Worm (Caenorhabditis elegans) whole organism, mixed stage, embryonic: ENCODE data around the gene F14D2.15.

Experiments used
- M03D4.4 ChIP-seq: sonication (generic microtip); optimal IDR thresholded peaks from 2 replicates; lab custom pipeline; 2017; ENCODE audit warnings: mild to moderate bottlenecking, missing genetic modification characterization, missing compliant biosample characterization
- blmp-1 ChIP-seq: fragments of 150-350 bp; optimal IDR thresholded peaks from 2 replicates; lab custom pipeline; 2014; ENCODE audit warnings: missing biosample characterization, missing genetic modification characterization
- ceh-39 ChIP-seq: fragments of 150-350 bp; optimal IDR thresholded peaks from 2 replicates; lab custom pipeline; 2014; ENCODE audit warnings: missing biosample characterization, missing genetic modification characterization
- ceh-43 ChIP-seq: fragments of 200-800 bp; sonication (Bioruptor generic); optimal IDR thresholded peaks from 2 replicates; lab custom pipeline; 2018; ENCODE audit warnings: mild to moderate bottlenecking, missing genetic modification characterization, moderate library complexity, missing compliant biosample characterization
- ceh-83 ChIP-seq: fragments of 200-800 bp; sonication (Bioruptor generic); optimal IDR thresholded peaks from 2 replicates; lab custom pipeline; 2018; ENCODE audit warnings: mild to moderate bottlenecking, missing genetic modification characterization, missing compliant biosample characterization
- ces-1 ChIP-seq: fragments of 150-350 bp; optimal IDR thresholded peaks from 2 replicates; lab custom pipeline; 2014; ENCODE audit warnings: missing biosample characterization, missing genetic modification reagents, missing genetic modification characterization
- cnd-1 ChIP-seq: fragments of 200-800 bp; sonication (Bioruptor generic); optimal IDR thresholded peaks from 2 replicates; lab custom pipeline; 2018; ENCODE audit warnings: mild to moderate bottlenecking, missing genetic modification characterization, missing compliant biosample characterization
- drap-1 ChIP-seq: fragments of 200-800 bp; sonication (Bioruptor generic); optimal IDR thresholded peaks from 3 replicates; lab custom pipeline; 2018; ENCODE audit warnings: mild to moderate bottlenecking, missing genetic modification characterization, missing compliant biosample characterization
- elt-3 ChIP-seq: fragments of 150-350 bp; optimal IDR thresholded peaks from 2 replicates; lab custom pipeline; 2014; ENCODE audit warnings: missing biosample characterization, missing genetic modification characterization
- flh-1 ChIP-seq: fragments of 200-800 bp; sonication (Bioruptor generic); optimal IDR thresholded peaks from 2 replicates; lab custom pipeline; 2018; ENCODE audit warnings: mild to moderate bottlenecking, missing genetic modification characterization, moderate library complexity, missing compliant biosample characterization
- ham-2 ChIP-seq: fragments of 200-800 bp; sonication (Bioruptor generic); optimal IDR thresholded peaks from 2 replicates; lab custom pipeline; 2018; ENCODE audit warnings: mild to moderate bottlenecking, missing genetic modification characterization, missing compliant biosample characterization
- hlh-1 ChIP-seq: fragments of 150-350 bp; optimal IDR thresholded peaks from 2 replicates; lab custom pipeline; 2014; ENCODE audit warnings: missing biosample characterization, missing genetic modification reagents, missing genetic modification characterization
- lin-13 ChIP-seq: fragments of 150-350 bp; optimal IDR thresholded peaks from 2 replicates; lab custom pipeline; 2014; ENCODE audit warnings: missing biosample characterization, missing genetic modification characterization
- lin-32 ChIP-seq: fragments of 200-800 bp; sonication (Bioruptor generic); optimal IDR thresholded peaks from 2 replicates; lab custom pipeline; 2018; ENCODE audit warnings: mild to moderate bottlenecking, missing genetic modification characterization, missing compliant biosample characterization
- lsy-2 ChIP-seq: fragments of 150-350 bp; optimal IDR thresholded peaks from 2 replicates; lab custom pipeline; 2014; ENCODE audit warnings: missing biosample characterization, missing genetic modification characterization
- mab-5 ChIP-seq: fragments of 150-350 bp; optimal IDR thresholded peaks from 2 replicates; lab custom pipeline; 2014; ENCODE audit warnings: missing biosample characterization, missing genetic modification characterization
- mep-1 ChIP-seq: fragments of 150-350 bp; optimal IDR thresholded peaks from 2 replicates; lab custom pipeline; 2017; ENCODE audit warnings: missing biosample characterization, missing genetic modification reagents, missing genetic modification characterization, inconsistent platforms
- mls-2 ChIP-seq: sonication (generic microtip); optimal IDR thresholded peaks from 2 replicates; lab custom pipeline; 2016; ENCODE audit warnings: mild to moderate bottlenecking, missing genetic modification characterization, moderate library complexity, missing compliant biosample characterization
- nhr-12 ChIP-seq: fragments of 150-350 bp; optimal IDR thresholded peaks from 2 replicates; lab custom pipeline; 2014; ENCODE audit warnings: missing biosample characterization, missing genetic modification characterization
- nhr-2 ChIP-seq: fragments of 150-350 bp; optimal IDR thresholded peaks from 2 replicates; lab custom pipeline; 2014; ENCODE audit warnings: missing biosample characterization, missing genetic modification characterization
- nhr-237 ChIP-seq: fragments of 150-350 bp; optimal IDR thresholded peaks from 2 replicates; lab custom pipeline; 2014; ENCODE audit warnings: missing biosample characterization, missing genetic modification characterization
- nhr-76 ChIP-seq: sonication (generic microtip); optimal IDR thresholded peaks from 2 replicates; lab custom pipeline; 2017; ENCODE audit warnings: missing biosample characterization, missing genetic modification characterization
- pha-4 ChIP-seq: fragments of 150-350 bp; optimal IDR thresholded peaks from 2 replicates; lab custom pipeline; 2018; ENCODE audit warnings: missing biosample characterization, missing genetic modification reagents, missing genetic modification characterization
- sem-2 ChIP-seq: fragments of 200-800 bp; sonication (Bioruptor generic); optimal IDR thresholded peaks from 2 replicates; lab custom pipeline; 2018; ENCODE audit warnings: mild to moderate bottlenecking, missing genetic modification characterization, missing compliant biosample characterization
- snpc-4 ChIP-seq: fragments of 150-350 bp; optimal IDR thresholded peaks from 2 replicates; lab custom pipeline; 2014; ENCODE audit warnings: missing biosample characterization, missing genetic modification characterization
- tbx-8 ChIP-seq: fragments of 200-800 bp; sonication (Bioruptor generic); optimal IDR thresholded peaks from 2 replicates; lab custom pipeline; 2018; ENCODE audit warnings: mild to moderate bottlenecking, missing genetic modification characterization, moderate library complexity, missing compliant biosample characterization
- unc-120 ChIP-seq: sonication (generic microtip); optimal IDR thresholded peaks from 2 replicates; lab custom pipeline; 2017; ENCODE audit warnings: missing genetic modification characterization, missing compliant biosample characterization; ENCODE audit not compliant: poor library complexity, severe bottlenecking
- zip-8 ChIP-seq: fragments of 150-350 bp; optimal IDR thresholded peaks from 2 replicates; lab custom pipeline; 2014; ENCODE audit warnings: missing biosample characterization, missing genetic modification characterization
- ztf-11 ChIP-seq: fragments of 150-350 bp; optimal IDR thresholded peaks from 2 replicates; lab custom pipeline; 2014; ENCODE audit warnings: missing biosample characterization, missing genetic modification characterization

Gene F14D2.15

DNA sequence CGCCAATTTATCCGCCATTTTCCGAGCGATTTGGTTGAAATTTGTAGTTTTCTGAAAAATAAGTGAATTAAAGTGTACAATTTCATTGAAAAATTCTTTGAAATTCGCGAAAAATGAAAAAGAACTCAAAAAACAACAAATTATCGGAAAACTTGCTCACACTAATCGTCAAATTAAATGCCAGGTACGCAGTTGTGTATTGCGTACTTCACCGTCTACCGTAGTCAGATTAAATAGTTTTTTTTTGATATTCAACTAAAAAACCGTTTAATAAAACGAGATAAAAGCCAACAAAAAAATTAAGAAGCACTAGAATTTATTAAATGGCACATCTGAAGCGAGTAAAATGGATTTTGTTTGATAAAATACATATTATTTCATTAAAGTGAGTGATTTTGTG lies 1.3 kb upstream of the F14D2.15 start, which contains the start of gene bath-28:
TSS of gene bath-28 (minus strand) at position 51 of the 400 bp plus-strand sequence.
- TF ChIP-seq blmp-1 (tag; lab: Kevin White, UChicago): no peak
- TF ChIP-seq unc-120 (tag; lab: Kevin White, UChicago): no peak
- TF ChIP-seq nhr-76 (tag; lab: Kevin White, UChicago): no peak
- TF ChIP-seq elt-3 (tag; lab: Kevin White, UChicago): no peak
- no peak for TF ChIP-seq ces-1 (GFP tag; lab: Kevin White, UChicago)
- no peak for TF ChIP-seq nhr-2 (tag; lab: Kevin White, UChicago)
- no peak for TF ChIP-seq snpc-4 (tag; lab: Kevin White, UChicago)
- no peak for TF ChIP-seq mab-5 (tag; lab: Kevin White, UChicago)
- TF ChIP-seq tbx-8 (GFP tag; lab: Kevin White, UChicago): no peak
- TF ChIP-seq, all 35 proteins: peak for 0

DNA sequence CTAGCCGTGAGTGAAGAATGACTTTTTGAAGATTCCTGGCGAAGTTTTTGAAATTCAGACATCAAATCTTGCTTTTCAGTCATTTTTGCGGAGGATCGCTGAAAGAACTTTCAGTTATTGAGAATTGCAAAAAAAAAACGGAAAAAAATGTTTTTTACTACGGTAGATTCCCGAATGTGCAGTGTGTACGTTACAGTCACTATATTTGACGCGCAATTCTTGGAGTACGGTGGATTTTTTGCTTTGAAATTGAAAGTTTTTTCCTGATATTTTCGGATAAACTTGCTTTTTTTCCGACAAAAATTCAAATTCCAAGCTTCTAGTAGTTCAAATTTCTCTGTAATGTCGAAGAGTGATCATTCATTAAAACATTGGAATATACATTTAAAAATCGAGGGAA lies 1.6 kb downstream of the F14D2.15 start, which contains the start of gene F14D2.11:
TSS of gene F14D2.11 (minus strand) at position 101 of the 400 bp plus-strand sequence.
- TF ChIP-seq M03D4.4 (tag; lab: Kevin White, UChicago) (no peak), ceh-83 (no peak), snpc-4 (tag; lab: Kevin White, UChicago) (no peak), flh-1 (GFP tag; lab: Kevin White, UChicago) (no peak), nhr-237 (no peak), sem-2 (GFP tag; lab: Kevin White, UChicago) (no peak), elt-3 (tag; lab: Kevin White, UChicago) (no peak), ceh-43 (GFP tag; lab: Kevin White, UChicago) (no peak), lin-32 (no peak), drap-1 (no peak)

DNA sequence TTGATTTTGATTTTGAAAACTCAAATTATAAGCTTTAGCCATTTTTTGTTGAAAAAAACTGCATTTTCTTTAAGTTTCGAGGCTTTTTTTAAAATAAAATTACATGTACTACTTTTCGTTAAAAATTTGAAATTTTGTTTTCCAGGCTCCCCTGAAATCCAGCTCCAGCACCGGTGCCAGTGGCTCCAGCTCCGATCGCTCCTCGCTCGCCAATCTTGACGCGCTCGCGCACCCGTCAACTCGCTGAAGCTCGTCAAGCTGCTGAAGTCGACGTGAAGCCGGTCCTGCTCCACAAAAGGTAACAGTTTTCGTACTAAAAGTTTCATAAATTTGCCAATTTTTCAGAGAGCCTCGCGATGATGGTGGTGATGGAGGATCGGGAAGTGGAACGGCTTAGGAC lies 2.8 kb downstream of the F14D2.15 start:
- TF ChIP-seq zip-8 (tag; lab: Kevin White, UChicago) (no peak), sem-2 (GFP tag; lab: Kevin White, UChicago) (no peak), drap-1 (no peak), ceh-39 (tag; lab: Kevin White, UChicago) (no peak), blmp-1 (tag; lab: Kevin White, UChicago) (no peak)
- TF ChIP-seq, all 35 proteins: peak for 0

DNA sequence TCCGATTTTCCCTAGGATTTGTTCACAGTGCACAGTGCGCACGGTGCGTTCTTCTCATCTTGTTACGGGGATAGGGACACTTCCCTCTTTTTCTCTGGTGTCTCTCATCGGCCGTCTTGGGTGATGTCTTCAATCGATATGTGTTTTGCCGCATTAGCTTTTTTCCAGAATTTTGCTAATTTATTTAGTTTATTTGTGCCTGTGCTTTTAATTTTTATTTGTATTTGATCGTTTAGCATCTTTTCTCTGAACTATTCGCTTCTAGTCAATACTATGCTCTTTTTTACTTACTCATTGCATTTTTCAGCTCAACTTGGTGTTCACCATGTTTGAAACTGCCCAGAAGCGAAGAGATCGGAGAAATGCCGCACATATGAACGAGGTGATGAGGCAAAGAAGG lies 3.4 kb downstream of the F14D2.15 start, which contains the start of gene F14D2.5:
TSS of gene F14D2.5 (plus strand) at position 301 of the 400 bp plus-strand sequence.
- no peak for TF ChIP-seq ceh-39 (tag; lab: Kevin White, UChicago)
- TF ChIP-seq ceh-83: peak; percentile 64
- TF ChIP-seq mls-2 (tag; lab: Kevin White, UChicago): no peak
- no peak for TF ChIP-seq mep-1

DNA sequence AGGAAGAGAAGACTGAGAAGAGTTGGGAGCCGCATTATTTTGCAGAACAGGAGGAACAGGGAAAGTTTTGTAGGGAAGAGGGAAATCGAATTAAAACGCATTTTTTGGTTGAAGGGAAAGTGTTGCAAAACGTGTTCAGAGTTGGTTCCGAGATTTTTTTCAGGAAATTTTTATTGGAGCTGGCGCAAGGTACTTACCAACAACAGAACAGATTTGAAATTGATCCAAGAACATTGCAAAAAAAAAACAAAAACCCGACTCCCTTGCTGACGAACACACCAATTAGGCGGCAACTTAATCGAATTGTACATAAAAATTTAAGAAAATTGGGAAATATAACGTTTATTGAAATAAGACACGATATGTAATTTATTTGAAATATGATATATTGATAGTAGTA lies 5.1 kb downstream of the F14D2.15 start, which contains the start of gene F14D2.7:
TSS of gene F14D2.7 (minus strand) at position 101 of the 400 bp plus-strand sequence.
- TF ChIP-seq tbx-8 (GFP tag; lab: Kevin White, UChicago) (no peak), ceh-39 (tag; lab: Kevin White, UChicago) (no peak), hlh-1 (tag; lab: Kevin White, UChicago) (no peak), pha-4 (no peak), nhr-12 (tag; lab: Kevin White, UChicago) (no peak), elt-3 (tag; lab: Kevin White, UChicago) (no peak), M03D4.4 (tag; lab: Kevin White, UChicago) (no peak), ztf-11 (tag; lab: Kevin White, UChicago) (no peak), lin-32 (no peak), cnd-1 (tag; lab: Kevin White, UChicago) (no peak), drap-1 (no peak), ces-1 (GFP tag; lab: Kevin White, UChicago) (no peak)

DNA sequence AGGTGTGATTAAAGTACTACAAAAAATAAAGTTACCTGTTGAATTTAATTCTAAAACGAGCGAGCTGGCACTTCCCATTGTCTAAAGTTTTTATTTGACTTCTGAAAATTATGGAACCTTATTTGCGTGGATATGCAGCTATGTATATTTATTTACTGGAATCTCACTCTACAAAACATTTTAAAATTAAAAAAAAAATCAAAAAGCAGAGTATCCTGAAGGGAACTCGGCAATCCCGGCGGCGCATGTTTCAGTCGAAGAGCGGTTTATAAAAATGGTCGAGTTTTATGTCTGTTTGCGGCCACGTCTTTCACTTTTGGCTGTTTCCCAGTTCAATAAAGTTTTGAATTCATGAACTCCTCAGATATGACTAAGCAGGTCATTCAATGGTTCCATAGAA lies 6.6 kb downstream of the F14D2.15 start, which contains the start of gene F14D2.19:
TSS of gene F14D2.19 (minus strand) at position 101 of the 400 bp plus-strand sequence.
- TF ChIP-seq ceh-83 (no peak), mep-1 (no peak), ceh-39 (tag; lab: Kevin White, UChicago) (no peak), lsy-2 (no peak), ham-2 (GFP tag; lab: Kevin White, UChicago) (no peak), lin-13 (tag; lab: Kevin White, UChicago) (no peak), nhr-2 (tag; lab: Kevin White, UChicago) (no peak), M03D4.4 (tag; lab: Kevin White, UChicago) (no peak), drap-1 (no peak)
